Worm (Caenorhabditis elegans) whole organism, mixed stage, embryonic: ENCODE measurements around the gene clec-207.

Source experiments
- ces-1 ChIP-seq: fragments of 150-350 bp; optimal IDR thresholded peaks from 2 replicates; lab custom pipeline; 2014; ENCODE audit warnings: missing biosample characterization, missing genetic modification reagents, missing genetic modification characterization
- elt-1 ChIP-seq: sonication (generic microtip); optimal IDR thresholded peaks from 2 replicates; lab custom pipeline; 2017; ENCODE audit warnings: missing genetic modification characterization, mild to moderate bottlenecking, missing compliant biosample characterization, antibody characterized with exemption, moderate library complexity, borderline replicate concordance; ENCODE audit not compliant: insufficient read depth
- lin-13 ChIP-seq: fragments of 150-350 bp; optimal IDR thresholded peaks from 2 replicates; lab custom pipeline; 2014; ENCODE audit warnings: missing biosample characterization, missing genetic modification characterization
- mep-1 ChIP-seq: fragments of 150-350 bp; optimal IDR thresholded peaks from 2 replicates; lab custom pipeline; 2017; ENCODE audit warnings: missing biosample characterization, missing genetic modification reagents, missing genetic modification characterization, inconsistent platforms
- snpc-4 ChIP-seq: fragments of 150-350 bp; optimal IDR thresholded peaks from 2 replicates; lab custom pipeline; 2014; ENCODE audit warnings: missing biosample characterization, missing genetic modification characterization
- unc-39 ChIP-seq: fragments of 150-350 bp; optimal IDR thresholded peaks from 2 replicates; lab custom pipeline; 2014; ENCODE audit warnings: missing biosample characterization, missing genetic modification characterization
- unc-62 ChIP-seq: fragments of 150-350 bp; optimal IDR thresholded peaks from 2 replicates; lab custom pipeline; 2014; ENCODE audit warnings: missing biosample characterization, missing genetic modification reagents, missing genetic modification characterization

- TF ChIP-seq lin-13 (tag; lab: Kevin White, UChicago): no peak
- no peak for TF ChIP-seq ces-1
- no peak for TF ChIP-seq unc-62
- no peak for TF ChIP-seq unc-39 (tag; lab: Kevin White, UChicago)
- TF ChIP-seq snpc-4: no peak
- no peak for TF ChIP-seq mep-1 (tag; lab: Kevin White, UChicago)
- no peak for TF ChIP-seq elt-1
Measured at ce11 chrV:2132675-2133074, 36.8 kb downstream of the clec-207 start.
